Comparison of ENCODE assay signal across 4 fruit fly cellular contexts in genomic region chr3L:18968193-18968969, dm6.
TF ChIP-seq lines count a peak whose summit lies in the region.

No protein-coding gene starts in this region.

- peak; percentile 87 for TF ChIP-seq CTCF in S2 (optimal IDR thresholded peaks at IDR 0.05; lab: Kevin White, UChicago)
- TF ChIP-seq CTCF in whole organism, embryonic (GFP tag; optimal IDR thresholded peaks at IDR 0.05; lab: Kevin White, UChicago): peak; percentile 88

TF ChIP-seq in whole organism, embryonic, 481 proteins besides CTCF, POLR2A, EP300 and RAD21 (continues in another document):
- TF ChIP-seq Chrac-16 (GFP tag; optimal IDR thresholded peaks at IDR 0.05; lab: Kevin White, UChicago): no peak
- TF ChIP-seq CG5245 (GFP tag; optimal IDR thresholded peaks at IDR 0.05; lab: Kevin White, UChicago): no peak
- no peak for TF ChIP-seq chm (GFP tag; IDR thresholded peaks at IDR 0.05; lab: Robert Waterston, UW)
- TF ChIP-seq sob (GFP tag; IDR thresholded peaks at IDR 0.05; lab: Robert Waterston, UW): no peak
- TF ChIP-seq CG17328 (GFP tag; IDR thresholded peaks at IDR 0.05; lab: Robert Waterston, UW): no peak
- TF ChIP-seq br (optimal IDR thresholded peaks at IDR 0.05; lab: Kevin White, UChicago): no peak
- no peak for TF ChIP-seq CG15514 (GFP tag; optimal IDR thresholded peaks at IDR 0.05; lab: Kevin White, UChicago)
- TF ChIP-seq Deaf1 (tag; optimal IDR thresholded peaks at IDR 0.05; lab: Kevin White, UChicago): peak; percentile 36
- TF ChIP-seq emc (GFP tag; optimal IDR thresholded peaks at IDR 0.05; lab: Kevin White, UChicago): no peak
- TF ChIP-seq Oaz (GFP tag; IDR thresholded peaks at IDR 0.05; lab: Robert Waterston, UW): 0 out of 2 replicates have a peak, but pooled peaks have one; percentile 5
- no peak for TF ChIP-seq ham (GFP tag; IDR thresholded peaks at IDR 0.05; lab: Robert Waterston, UW)
- TF ChIP-seq CG12236 (GFP tag; optimal IDR thresholded peaks at IDR 0.05; lab: Kevin White, UChicago): no peak
- TF ChIP-seq Oli (tag; optimal IDR thresholded peaks at IDR 0.05; lab: Kevin White, UChicago): no peak
- TF ChIP-seq toy (GFP tag; IDR thresholded peaks at IDR 0.05; lab: Robert Waterston, UW): no peak
- TF ChIP-seq PHDP (tag; optimal IDR thresholded peaks at IDR 0.05; lab: Kevin White, UChicago): no peak
- TF ChIP-seq BtbVII (GFP tag; optimal IDR thresholded peaks at IDR 0.05; lab: Kevin White, UChicago): no peak
- no peak for TF ChIP-seq Hr39 (optimal IDR thresholded peaks at IDR 0.05; lab: Kevin White, UChicago)
- TF ChIP-seq row (GFP tag; IDR thresholded peaks at IDR 0.05; lab: Robert Waterston, UW): no peak
- TF ChIP-seq vvl (GFP tag; IDR thresholded peaks at IDR 0.05; lab: Robert Waterston, UW): no peak
- TF ChIP-seq onecut (GFP tag; IDR thresholded peaks at IDR 0.05; lab: Robert Waterston, UW): peak; percentile 13; the same call in 1 of the 2 replicates
- TF ChIP-seq Hsf (GFP tag; optimal IDR thresholded peaks at IDR 0.05; lab: Kevin White, UChicago): peak; percentile 10
- no peak for TF ChIP-seq MBD-R2 (GFP tag; IDR thresholded peaks at IDR 0.05; lab: Robert Waterston, UW)
- no peak for TF ChIP-seq Hr78 (GFP tag; optimal IDR thresholded peaks at IDR 0.05; lab: Kevin White, UChicago)
- TF ChIP-seq Dip2 (GFP tag; IDR thresholded peaks at IDR 0.05; lab: Robert Waterston, UW): no peak
- TF ChIP-seq NC2β (GFP tag; optimal IDR thresholded peaks at IDR 0.05; lab: Kevin White, UChicago): no peak
- TF ChIP-seq fd3F (GFP tag; optimal IDR thresholded peaks at IDR 0.05; lab: Kevin White, UChicago): no peak
- TF ChIP-seq Taf1 (GFP tag; IDR thresholded peaks at IDR 0.05; lab: Robert Waterston, UW): no peak
- TF ChIP-seq CG8359 (GFP tag; optimal IDR thresholded peaks at IDR 0.05; lab: Kevin White, UChicago; ENCODE audit: borderline replicate concordance): peak; percentile 8
- no peak for TF ChIP-seq MTF-1 (GFP tag; optimal IDR thresholded peaks at IDR 0.05; lab: Kevin White, UChicago; ENCODE audit: borderline replicate concordance)
- TF ChIP-seq hth (optimal IDR thresholded peaks at IDR 0.05; lab: Kevin White, UChicago): no peak
- TF ChIP-seq CG8478 (optimal IDR thresholded peaks at IDR 0.05; lab: Kevin White, UChicago): no peak
- TF ChIP-seq CG13123 (GFP tag; optimal IDR thresholded peaks at IDR 0.05; lab: Kevin White, UChicago): no peak

TF ChIP-seq in whole organism, prepupa, 60 proteins besides CTCF, POLR2A, EP300 and RAD21:
- TF ChIP-seq CG9139 (GFP tag; optimal IDR thresholded peaks at IDR 0.05; lab: Kevin White, UChicago) (no peak), CG8119 (GFP tag; IDR thresholded peaks at IDR 0.05; lab: Robert Waterston, UW) (no peak), Sox102F (GFP tag; optimal IDR thresholded peaks at IDR 0.05; lab: Kevin White, UChicago) (no peak), Eip93F (GFP tag; optimal IDR thresholded peaks at IDR 0.05; lab: Kevin White, UChicago) (no peak), Hr38 (GFP tag; optimal IDR thresholded peaks at IDR 0.05; lab: Kevin White, UChicago) (no peak), Lpt (GFP tag; optimal IDR thresholded peaks at IDR 0.05; lab: Kevin White, UChicago) (no peak), acj6 (GFP tag; optimal IDR thresholded peaks at IDR 0.05; lab: Kevin White, UChicago) (no peak), fd85E (GFP tag; optimal IDR thresholded peaks at IDR 0.05; lab: Kevin White, UChicago) (no peak), CG7368 (GFP tag; optimal IDR thresholded peaks at IDR 0.05; lab: Kevin White, UChicago) (no peak), Met (GFP tag; optimal IDR thresholded peaks at IDR 0.05; lab: Kevin White, UChicago) (no peak), CG8632 (GFP tag; optimal IDR thresholded peaks at IDR 0.05; lab: Kevin White, UChicago) (no peak), topi (GFP tag; optimal IDR thresholded peaks at IDR 0.05; lab: Kevin White, UChicago) (no peak), CG31627 (GFP tag; optimal IDR thresholded peaks at IDR 0.05; lab: Kevin White, UChicago) (peak; percentile 38), Sox15 (GFP tag; optimal IDR thresholded peaks at IDR 0.05; lab: Kevin White, UChicago) (no peak), CG3919 (GFP tag; optimal IDR thresholded peaks at IDR 0.05; lab: Kevin White, UChicago) (peak; percentile 10), CG6163 (GFP tag; IDR thresholded peaks at IDR 0.05; lab: Robert Waterston, UW) (0 out of 3 replicates have a peak, but pooled peaks have one; percentile 25), CG10631 (GFP tag; optimal IDR thresholded peaks at IDR 0.05; lab: Kevin White, UChicago) (no peak), CG4318 (GFP tag; optimal IDR thresholded peaks at IDR 0.05; lab: Kevin White, UChicago) (no peak), spab (GFP tag; optimal IDR thresholded peaks at IDR 0.05; lab: Kevin White, UChicago) (no peak), pdm3 (GFP tag; optimal IDR thresholded peaks at IDR 0.05; lab: Kevin White, UChicago) (peak; percentile 8), achi (GFP tag; optimal IDR thresholded peaks at IDR 0.05; lab: Kevin White, UChicago) (no peak), CG16779 (tag; optimal IDR thresholded peaks at IDR 0.05; lab: Kevin White, UChicago) (no peak), Eip78C (GFP tag; lab: Kevin White, UChicago) (peak; percentile 62), vri (GFP tag; optimal IDR thresholded peaks at IDR 0.05; lab: Kevin White, UChicago) (no peak), CG6276 (GFP tag; optimal IDR thresholded peaks at IDR 0.05; lab: Kevin White, UChicago) (no peak), salr (GFP tag; optimal IDR thresholded peaks at IDR 0.05; lab: Kevin White, UChicago) (no peak), Sox14 (GFP tag; optimal IDR thresholded peaks at IDR 0.05; lab: Kevin White, UChicago) (no peak), dac (GFP tag; optimal IDR thresholded peaks at IDR 0.05; lab: Kevin White, UChicago) (no peak), CG1621 (tag; optimal IDR thresholded peaks at IDR 0.05; lab: Kevin White, UChicago) (no peak), Smox (GFP tag; optimal IDR thresholded peaks at IDR 0.05; lab: Kevin White, UChicago) (no peak), Hr4 (GFP tag; optimal IDR thresholded peaks at IDR 0.05; lab: Kevin White, UChicago) (no peak)

TF ChIP-seq in whole organism, wandering third instar larva, 38 proteins besides CTCF, POLR2A, EP300 and RAD21:
- TF ChIP-seq Hr83 (GFP tag; optimal IDR thresholded peaks at IDR 0.05; lab: Kevin White, UChicago; ENCODE audit: poor library complexity, severe bottlenecking): no peak
- peak; percentile 3 for TF ChIP-seq Myc (optimal IDR thresholded peaks at IDR 0.05; lab: Kevin White, UChicago)
